Worm (Caenorhabditis elegans) whole organism, early embryonic: Measurements from ENCODE around the gene ceh-37.

Experiments
- ama-1 ChIP-seq: fragments of 150-350 bp; optimal IDR thresholded peaks from 2 replicates; lab custom pipeline; 2014
- ceh-36 ChIP-seq: sonication (generic microtip); optimal IDR thresholded peaks from 2 replicates; lab custom pipeline; 2016; ENCODE audit warnings: missing genetic modification characterization, inconsistent platforms, missing compliant biosample characterization
- flt-1 ChIP-seq: fragments of 200-800 bp; sonication (Bioruptor generic); IDR thresholded peaks from 2 replicates; pipeline ENCODE4 v1.3.6; 2022; ENCODE audit warnings: missing genetic modification characterization, missing compliant biosample characterization
- hmg-4 ChIP-seq: fragments of 200-800 bp; sonication (Bioruptor generic); optimal IDR thresholded peaks from 2 replicates; lab custom pipeline; 2018; ENCODE audit warnings: mild to moderate bottlenecking, missing genetic modification characterization, missing compliant biosample characterization
- tbx-37 ChIP-seq: fragments of 200-800 bp; sonication (Bioruptor generic); conservative IDR thresholded peaks from 2 replicates; pipeline ENCODE4 v1.3.6; 2022; ENCODE audit warnings: missing genetic modification reagents, missing genetic modification characterization, missing compliant biosample characterization

ce11 chrX:14246518-14246917 lies 38.7 kb upstream of the ceh-37 start, which contains the start of gene mlc-6:
- TF ChIP-seq flt-1 (GFP tag; lab: Robert Waterston, UW) (no peak), ama-1 (lab: Kevin White, UChicago) (no peak), ceh-36 (tag; lab: Kevin White, UChicago) (no peak), hmg-4 (GFP tag; lab: Kevin White, UChicago) (no peak), tbx-37 (no peak)
